Worm (Caenorhabditis elegans) whole organism, L2 larva: ENCODE results near the gene Y43E12A.2.

ENCODE experiments used
- aly-2 ChIP-seq: fragments of 150-350 bp; optimal IDR thresholded peaks from 2 replicates; lab custom pipeline; 2014; ENCODE audit warnings: missing biosample characterization, missing genetic modification characterization
- dmd-4 ChIP-seq: sonication (generic microtip); optimal IDR thresholded peaks from 2 replicates; lab custom pipeline; 2017; ENCODE audit warnings: missing biosample characterization, missing genetic modification characterization

DNA sequence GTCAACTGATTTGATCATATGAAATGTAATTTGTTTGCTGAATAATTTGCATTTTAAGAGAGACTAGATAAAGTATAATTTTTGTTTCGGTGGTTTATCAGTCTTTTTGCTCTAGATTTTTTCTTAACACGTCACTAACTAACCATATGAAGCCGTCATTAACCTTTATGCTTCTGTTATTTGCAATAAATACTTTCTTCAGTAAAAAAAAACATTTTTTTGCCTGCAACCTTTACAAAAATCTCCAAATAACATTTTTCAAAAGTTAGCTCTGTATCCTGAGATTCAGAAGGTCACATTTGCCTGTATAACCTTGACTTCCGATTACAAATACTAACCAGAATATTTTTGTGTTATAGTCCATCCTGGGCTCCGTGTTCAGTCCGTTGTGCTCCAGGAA is 11.1 kb upstream of the Y43E12A.2 start:
- TF ChIP-seq dmd-4 (tag; lab: Kevin White, UChicago) = no peak
- no peak for TF ChIP-seq aly-2 (tag; lab: Kevin White, UChicago)
